Fruit fly (Drosophila melanogaster) ovary, adult (tissue): Measurements from ENCODE around the gene Nnk.
"Not testable (repeated sequence)": the region's sequence is repeated elsewhere in the genome, so short reads cannot be mapped to it uniquely, and the experiment has no call there.

ENCODE experiments used
- CG17801 ChIP-seq: fragments of 200-800 bp; optimal IDR thresholded peaks from 2 replicates; lab custom pipeline; 2019; ENCODE audit warnings: missing biosample characterization, mild to moderate bottlenecking, missing genetic modification characterization, moderate library complexity; ENCODE audit not compliant: partially characterized antibody

Nnk gene

DNA sequence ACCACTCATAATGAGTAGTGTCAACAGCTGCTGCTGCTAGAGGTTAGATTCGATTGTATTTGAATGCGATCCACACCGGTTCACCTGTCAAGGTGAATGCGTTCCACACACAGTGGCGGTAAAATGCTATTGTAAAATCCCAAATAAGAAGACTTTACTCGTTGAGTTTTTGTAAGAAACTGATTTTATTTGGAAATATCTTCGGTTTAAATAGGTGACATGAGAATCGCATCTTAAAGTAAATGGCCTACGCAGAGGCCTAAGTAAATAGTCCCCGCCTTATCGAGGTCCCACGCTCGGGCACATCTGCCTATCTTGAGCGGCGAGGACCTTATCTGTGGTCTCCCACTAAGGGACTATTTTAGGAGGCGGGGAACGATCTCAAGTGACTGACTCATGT is 42.0 kb downstream of the Nnk start, which contains the start of gene TyrR:
TyrR (minus strand) TSS at position 101 of the 400 bp plus-strand sequence.
- not testable (repeated sequence) for TF ChIP-seq CG17801 (GFP tag; lab: Kevin White, UChicago)

- TF ChIP-seq CG17801 (GFP tag; lab: Kevin White, UChicago): no peak
These were observed 42.8 kb downstream of the Nnk start for dm6 chr3R:17762261-17762660.

- no peak for TF ChIP-seq CG17801 (GFP tag; lab: Kevin White, UChicago)
These were observed 45.1 kb downstream of the Nnk start for dm6 chr3R:17759773-17760476.

- no peak for TF ChIP-seq CG17801 (GFP tag; lab: Kevin White, UChicago)
These were observed 46.1 kb downstream of the Nnk start for dm6 chr3R:17758905-17759304.
